Fruit fly (Drosophila melanogaster) whole organism, embryonic: Measurements from ENCODE around the gene I-2.
A peak's percentile ranks its signal among the peaks of the same experiment; 100 is the strongest.

Experiments
- Ada2b ChIP-seq: fragments of 200-800 bp; sonication (Bioruptor generic); IDR thresholded peaks from 2 replicates; pipeline ENCODE4 v1.3.6; 2022; ENCODE audit warnings: missing biosample characterization, missing genetic modification characterization
- CG1024 ChIP-seq: fragments of 200-800 bp; sonication (Bioruptor generic); IDR thresholded peaks from 2 replicates; pipeline ENCODE4 v1.3.6; 2022; ENCODE audit warnings: missing biosample characterization, missing genetic modification characterization
- CG11560 ChIP-seq: fragments of 200-800 bp; sonication (Bioruptor generic); IDR thresholded peaks from 3 replicates; pipeline ENCODE4 v1.3.6; 2022; ENCODE audit warnings: missing biosample characterization, missing genetic modification characterization
- CG4424 ChIP-seq: fragments of 200-800 bp; sonication (Bioruptor generic); optimal IDR thresholded peaks from 3 replicates; lab custom pipeline; 2016; ENCODE audit warnings: missing biosample characterization, missing genetic modification characterization
- Neu2 ChIP-seq: fragments of 200-800 bp; sonication (Bioruptor generic); optimal IDR thresholded peaks from 3 replicates; lab custom pipeline; 2016; ENCODE audit warnings: missing biosample characterization, missing genetic modification characterization, borderline replicate concordance
- Nf-YA ChIP-seq: fragments of 200-800 bp; sonication (Bioruptor generic); IDR thresholded peaks from 2 replicates; pipeline ENCODE4 v1.3.6; 2022; ENCODE audit warnings: missing biosample characterization, missing genetic modification characterization
- wek ChIP-seq: fragments of 200-800 bp; sonication (Bioruptor generic); optimal IDR thresholded peaks from 3 replicates; lab custom pipeline; 2018; ENCODE audit warnings: missing biosample characterization, mild to moderate bottlenecking, missing genetic modification characterization, moderate library complexity

DNA sequence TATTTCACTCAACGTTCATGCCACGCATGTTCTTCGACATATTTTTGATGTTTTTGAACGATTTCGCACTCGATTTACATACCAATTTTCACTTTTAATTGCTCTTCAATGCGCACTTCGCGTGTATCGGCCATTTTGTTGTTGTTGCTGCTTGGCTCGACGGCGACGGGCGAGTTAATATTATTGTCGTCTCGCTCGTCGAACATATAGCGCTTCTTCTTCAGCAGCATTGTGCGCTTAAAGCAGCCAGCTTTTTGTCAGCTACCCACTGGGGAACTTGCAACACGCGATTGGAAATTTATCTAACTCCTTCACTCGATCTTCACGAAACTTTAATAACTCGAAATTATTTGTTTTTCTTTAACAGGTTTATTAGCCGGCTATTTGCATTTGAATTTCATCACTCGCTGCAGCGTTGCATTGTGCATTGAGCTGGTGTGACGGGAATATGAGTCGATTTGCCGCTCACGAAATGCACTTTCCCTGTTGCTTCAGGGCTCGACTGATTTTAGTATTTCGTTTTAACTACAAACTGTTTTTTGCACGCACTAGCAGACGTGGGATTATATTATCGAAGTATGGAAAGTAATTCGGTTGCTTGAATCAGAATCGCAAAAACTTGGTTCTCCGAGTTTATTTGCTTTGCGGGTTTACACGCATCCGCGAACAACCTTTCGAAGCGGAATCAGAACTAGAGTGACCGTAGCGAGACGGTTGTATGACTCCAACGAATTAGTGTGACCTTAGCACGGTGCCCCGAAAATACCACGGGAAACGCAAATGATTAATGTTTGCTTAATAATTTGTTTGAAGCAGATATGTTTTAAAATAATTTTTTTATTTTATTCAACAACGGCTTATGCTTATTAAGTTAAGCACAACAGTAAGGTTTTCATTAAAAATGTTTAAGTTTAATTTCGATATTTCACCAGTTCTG, 18.2 kb upstream of the I-2 start, which contains the start of gene RasGAP1:
- TF ChIP-seq Nf-YA (no peak), CG11560 (tag; lab: Robert Waterston, UW) (peak; percentile 95), wek (GFP tag; lab: Kevin White, UChicago) (no peak), CG4424 (GFP tag; lab: Kevin White, UChicago) (no peak), Neu2 (GFP tag; lab: Kevin White, UChicago) (no peak), CG1024 (no peak), Ada2b (GFP tag; lab: Robert Waterston, UW) (no peak)
